Worm (Caenorhabditis elegans) whole organism, L3 larva: ENCODE measurements around the gene C46C2.3.

Experiments used
- ceh-9 ChIP-seq: sonication (generic microtip); optimal IDR thresholded peaks from 2 replicates; lab custom pipeline; 2018; ENCODE audit warnings: missing biosample characterization, missing genetic modification characterization
- elt-2 ChIP-seq: sonication (generic microtip); optimal IDR thresholded peaks from 2 replicates; lab custom pipeline; 2016; ENCODE audit warnings: missing genetic modification reagents, mild to moderate bottlenecking, missing genetic modification characterization, missing compliant biosample characterization
- hmg-11 ChIP-seq: sonication (generic microtip); optimal IDR thresholded peaks from 2 replicates; lab custom pipeline; 2016; ENCODE audit warnings: missing genetic modification characterization, missing compliant biosample characterization
- nfya-1 ChIP-seq: sonication (generic microtip); optimal IDR thresholded peaks from 2 replicates; lab custom pipeline; 2017; ENCODE audit warnings: missing genetic modification characterization, mild to moderate bottlenecking, missing compliant biosample characterization, antibody characterized with exemption, moderate library complexity; ENCODE audit not compliant: insufficient read depth
- nhr-237 ChIP-seq: fragments of 150-350 bp; optimal IDR thresholded peaks from 2 replicates; lab custom pipeline; 2014; ENCODE audit warnings: missing biosample characterization, missing genetic modification characterization
- nhr-28 ChIP-seq: fragments of 150-350 bp; optimal IDR thresholded peaks from 2 replicates; lab custom pipeline; 2014; ENCODE audit warnings: missing biosample characterization, missing genetic modification characterization
- nhr-76 ChIP-seq: fragments of 150-350 bp; sonication (generic microtip); optimal IDR thresholded peaks from 5 replicates; lab custom pipeline; 2014; ENCODE audit warnings: missing biosample characterization, missing genetic modification characterization
- snpc-4 ChIP-seq: fragments of 150-350 bp; optimal IDR thresholded peaks from 2 replicates; lab custom pipeline; 2014; ENCODE audit warnings: missing biosample characterization, missing genetic modification characterization
- unc-39 ChIP-seq: sonication (generic microtip); optimal IDR thresholded peaks from 4 replicates; lab custom pipeline; 2017; ENCODE audit warnings: missing biosample characterization, missing genetic modification characterization
- ztf-11 ChIP-seq: fragments of 150-350 bp; optimal IDR thresholded peaks from 2 replicates; lab custom pipeline; 2014; ENCODE audit warnings: missing biosample characterization, missing genetic modification characterization

ce11 chrIV:9224825-9225224 is at the start of gene C46C2.3:
- no peak for TF ChIP-seq snpc-4 (tag; lab: Kevin White, UChicago)
- no peak for TF ChIP-seq ceh-9 (tag; lab: Kevin White, UChicago)
- TF ChIP-seq unc-39 (tag; lab: Kevin White, UChicago): no peak
- TF ChIP-seq elt-2: no peak
- no peak for TF ChIP-seq nfya-1 (tag; lab: Kevin White, UChicago)
- TF ChIP-seq ztf-11 (tag; lab: Kevin White, UChicago): no peak
- no peak for TF ChIP-seq nhr-28 (tag; lab: Kevin White, UChicago)
- no peak for TF ChIP-seq nhr-237
- TF ChIP-seq nhr-76: no peak
- no peak for TF ChIP-seq hmg-11
